Fruit fly (Drosophila melanogaster) whole organism, embryonic: Measurements from ENCODE around the gene XRCC1.

ENCODE experiments used
- Bdp1 ChIP-seq: fragments of 200-800 bp; sonication (Bioruptor generic); optimal IDR thresholded peaks from 3 replicates; lab custom pipeline; 2016; ENCODE audit warnings: missing biosample characterization, missing genetic modification characterization
- CG10979 ChIP-seq: fragments of 200-800 bp; sonication (Bioruptor generic); optimal IDR thresholded peaks from 2 replicates; lab custom pipeline; 2018; ENCODE audit warnings: missing biosample characterization, mild to moderate bottlenecking, missing genetic modification characterization, moderate library complexity
- CG12942 ChIP-seq: fragments of 200-800 bp; sonication (Bioruptor generic); optimal IDR thresholded peaks from 3 replicates; lab custom pipeline; 2016; ENCODE audit warnings: missing biosample characterization, missing genetic modification characterization
- CG1647 ChIP-seq: fragments of 200-800 bp; sonication (Bioruptor generic); optimal IDR thresholded peaks from 3 replicates; lab custom pipeline; 2016; ENCODE audit warnings: missing biosample characterization, missing genetic modification characterization
- CG16815 ChIP-seq: fragments of 200-800 bp; sonication (Bioruptor generic); optimal IDR thresholded peaks from 3 replicates; lab custom pipeline; 2017; ENCODE audit warnings: missing biosample characterization, mild to moderate bottlenecking, missing genetic modification characterization
- CG17612 ChIP-seq: fragments of 200-800 bp; sonication (Bioruptor generic); IDR thresholded peaks from 2 replicates; pipeline ENCODE4 v1.3.6; 2022; ENCODE audit warnings: missing biosample characterization, missing genetic modification characterization
- CG1792 ChIP-seq: fragments of 200-800 bp; sonication (Bioruptor generic); optimal IDR thresholded peaks from 2 replicates; lab custom pipeline; 2016; ENCODE audit warnings: missing biosample characterization, missing genetic modification characterization
- CG2116 ChIP-seq: fragments of 200-800 bp; sonication (Bioruptor generic); optimal IDR thresholded peaks from 3 replicates; lab custom pipeline; 2018; ENCODE audit warnings: missing biosample characterization, mild to moderate bottlenecking, missing genetic modification characterization
- CG2129 ChIP-seq: fragments of 200-800 bp; sonication (Bioruptor generic); IDR thresholded peaks from 2 replicates; pipeline ENCODE4 v1.3.6; 2022; ENCODE audit warnings: missing biosample characterization, missing genetic modification characterization; ENCODE audit not compliant: partially characterized antibody
- CG31441 ChIP-seq: fragments of 200-800 bp; sonication (Bioruptor generic); IDR thresholded peaks from 2 replicates; pipeline ENCODE4 v1.3.6; 2022; ENCODE audit warnings: missing biosample characterization, missing genetic modification characterization
- CG4282 ChIP-seq: fragments of 200-800 bp; sonication (Bioruptor generic); optimal IDR thresholded peaks from 2 replicates; lab custom pipeline; 2016; ENCODE audit warnings: missing biosample characterization, missing genetic modification characterization
- CG6654 ChIP-seq: fragments of 200-800 bp; sonication (Bioruptor generic); optimal IDR thresholded peaks from 2 replicates; lab custom pipeline; 2017; ENCODE audit warnings: missing biosample characterization, mild to moderate bottlenecking, missing genetic modification characterization
- CG6791 ChIP-seq: fragments of 200-800 bp; sonication (Bioruptor generic); IDR thresholded peaks from 3 replicates; pipeline ENCODE4 v1.3.6; 2022; ENCODE audit warnings: missing biosample characterization, missing genetic modification characterization; ENCODE audit not compliant: partially characterized antibody
- CG8765 ChIP-seq: fragments of 200-800 bp; sonication (Bioruptor generic); IDR thresholded peaks from 2 replicates; pipeline ENCODE4 v1.3.6; 2022; ENCODE audit warnings: missing biosample characterization, missing genetic modification characterization
- CG9797 ChIP-seq: fragments of 200-800 bp; sonication (Bioruptor generic); optimal IDR thresholded peaks from 3 replicates; lab custom pipeline; 2018; ENCODE audit warnings: missing biosample characterization, mild to moderate bottlenecking, missing genetic modification characterization
- Chrac-16 ChIP-seq: fragments of 200-800 bp; sonication (Bioruptor generic); optimal IDR thresholded peaks from 3 replicates; lab custom pipeline; 2016; ENCODE audit warnings: missing biosample characterization, missing genetic modification characterization
- D ChIP-seq, 2 experiments: fragments of 200-800 bp in 1 of 2; fragments of >200 bp in 1 of 2; sonication (Bioruptor generic) in 1 of 2; optimal IDR thresholded peaks; 2 replicates in 1 of 2; 3 replicates in 1 of 2; lab custom pipeline; 2017; ENCODE audit warnings: mild to moderate bottlenecking in 1 of 2, missing biosample characterization in 1 of 2, missing genetic modification characterization in 1 of 2, missing genetic modification reagents in 1 of 2
- Dek ChIP-seq: fragments of 200-800 bp; sonication (Bioruptor generic); optimal IDR thresholded peaks from 3 replicates; lab custom pipeline; 2019; ENCODE audit warnings: missing biosample characterization, mild to moderate bottlenecking, missing genetic modification characterization, moderate library complexity
- Dref ChIP-seq: fragments of 200-800 bp; sonication (Bioruptor generic); IDR thresholded peaks from 2 replicates; pipeline ENCODE4 v1.3.6; 2022; ENCODE audit warnings: missing biosample characterization, missing genetic modification characterization
- Gug ChIP-seq: fragments of 200-800 bp; sonication (Bioruptor generic); IDR thresholded peaks from 4 replicates; pipeline ENCODE4 v1.3.6; 2022; ENCODE audit warnings: missing biosample characterization, missing genetic modification characterization
- Hr39 ChIP-seq: fragments of >200 bp; optimal IDR thresholded peaks from 2 replicates; lab custom pipeline; 2017
- Max ChIP-seq: fragments of 200-800 bp; sonication (Bioruptor generic); optimal IDR thresholded peaks from 2 replicates; lab custom pipeline; 2016; ENCODE audit warnings: missing biosample characterization, mild to moderate bottlenecking, missing genetic modification characterization
- PHDP ChIP-seq: fragments of 200-800 bp; sonication (Bioruptor generic); optimal IDR thresholded peaks from 3 replicates; lab custom pipeline; 2018; ENCODE audit warnings: missing biosample characterization, mild to moderate bottlenecking, missing genetic modification characterization, moderate library complexity
- Sry-β ChIP-seq: fragments of 200-800 bp; sonication (Bioruptor generic); optimal IDR thresholded peaks from 2 replicates; lab custom pipeline; 2018; ENCODE audit warnings: missing biosample characterization, mild to moderate bottlenecking, missing genetic modification characterization, moderate library complexity
- Stat92E ChIP-seq, 3 experiments: fragments of >200 bp in 2 of 3; fragments of 200-800 bp in 1 of 3; sonication (Bioruptor generic) in 1 of 3; optimal IDR thresholded peaks; 2 replicates each; lab custom pipeline; 2017 to 2019; ENCODE audit warnings: missing biosample characterization in 3 of 3, missing genetic modification characterization in 3 of 3, mild to moderate bottlenecking in 1 of 3, moderate library complexity in 1 of 3
- YL-1 ChIP-seq: fragments of 200-800 bp; sonication (Bioruptor generic); optimal IDR thresholded peaks from 3 replicates; lab custom pipeline; 2017; ENCODE audit warnings: missing biosample characterization, mild to moderate bottlenecking, missing genetic modification characterization
- aop ChIP-seq: fragments of 200-800 bp; sonication (Bioruptor generic); IDR thresholded peaks from 2 replicates; pipeline ENCODE4 v1.3.6; 2022; ENCODE audit warnings: missing biosample characterization, missing genetic modification characterization
- br ChIP-seq: fragments of >200 bp; optimal IDR thresholded peaks from 2 replicates; lab custom pipeline; 2017
- cad ChIP-seq: fragments of >200 bp; optimal IDR thresholded peaks from 2 replicates; lab custom pipeline; 2017; ENCODE audit warnings: missing biosample characterization, missing genetic modification characterization
- chm ChIP-seq: fragments of 200-800 bp; sonication (Bioruptor generic); IDR thresholded peaks from 2 replicates; pipeline ENCODE4 v1.3.6; 2022; ENCODE audit warnings: missing biosample characterization, missing genetic modification characterization
- ci ChIP-seq: fragments of 200-800 bp; sonication (Bioruptor generic); IDR thresholded peaks from 3 replicates; pipeline ENCODE4 v1.3.6; 2022; ENCODE audit warnings: missing biosample characterization, missing genetic modification characterization
- dysf ChIP-seq: fragments of 200-800 bp; sonication (Bioruptor generic); IDR thresholded peaks from 3 replicates; pipeline ENCODE4 v1.3.6; 2022; ENCODE audit warnings: missing biosample characterization, missing genetic modification characterization
- ems ChIP-seq: fragments of 200-800 bp; sonication (Bioruptor generic); optimal IDR thresholded peaks from 3 replicates; lab custom pipeline; 2016; ENCODE audit warnings: missing biosample characterization, missing genetic modification characterization
- fd96Cb ChIP-seq: fragments of 200-800 bp; sonication (Bioruptor generic); optimal IDR thresholded peaks from 2 replicates; lab custom pipeline; 2018; ENCODE audit warnings: missing biosample characterization, mild to moderate bottlenecking, missing genetic modification characterization, moderate library complexity
- fu2 ChIP-seq: fragments of 200-800 bp; sonication (Bioruptor generic); optimal IDR thresholded peaks from 2 replicates; lab custom pipeline; 2016; ENCODE audit warnings: missing biosample characterization, missing genetic modification characterization
- grn ChIP-seq: fragments of 200-800 bp; sonication (Bioruptor generic); optimal IDR thresholded peaks from 3 replicates; lab custom pipeline; 2017; ENCODE audit warnings: missing biosample characterization, missing genetic modification characterization
- jing ChIP-seq: fragments of 200-800 bp; sonication (Bioruptor generic); optimal IDR thresholded peaks from 2 replicates; lab custom pipeline; 2018; ENCODE audit warnings: missing biosample characterization, mild to moderate bottlenecking, missing genetic modification characterization
- jumu ChIP-seq: fragments of 200-800 bp; sonication (Bioruptor generic); optimal IDR thresholded peaks from 3 replicates; lab custom pipeline; 2016; ENCODE audit warnings: missing biosample characterization, missing genetic modification characterization
- klu ChIP-seq: fragments of 200-800 bp; sonication (Bioruptor generic); IDR thresholded peaks from 2 replicates; pipeline ENCODE4 v1.3.6; 2022; ENCODE audit warnings: missing biosample characterization, missing genetic modification characterization
- nerfin-1 ChIP-seq: fragments of 200-800 bp; sonication (Bioruptor generic); optimal IDR thresholded peaks from 3 replicates; lab custom pipeline; 2019; ENCODE audit warnings: missing biosample characterization, mild to moderate bottlenecking, missing genetic modification characterization, moderate library complexity
- pros ChIP-seq: fragments of 200-800 bp; sonication (Bioruptor generic); optimal IDR thresholded peaks from 3 replicates; lab custom pipeline; 2019; ENCODE audit warnings: missing biosample characterization, mild to moderate bottlenecking, missing genetic modification characterization, moderate library complexity
- pum ChIP-seq: fragments of 200-800 bp; sonication (Bioruptor generic); optimal IDR thresholded peaks from 2 replicates; lab custom pipeline; 2016; ENCODE audit warnings: missing biosample characterization, missing genetic modification characterization
- repo ChIP-seq: fragments of 200-800 bp; sonication (Bioruptor generic); optimal IDR thresholded peaks from 2 replicates; lab custom pipeline; 2016; ENCODE audit warnings: missing biosample characterization, missing genetic modification characterization
- sc ChIP-seq, 3 experiments: fragments of >200 bp in 2 of 3; fragments of 200-800 bp in 1 of 3; sonication (Bioruptor generic) in 1 of 3; optimal IDR thresholded peaks; 2 replicates in 2 of 3; 3 replicates in 1 of 3; lab custom pipeline; 2017; ENCODE audit warnings: mild to moderate bottlenecking in 1 of 3, missing biosample characterization in 1 of 3, missing genetic modification characterization in 1 of 3, missing genetic modification reagents in 1 of 3
- shn ChIP-seq: fragments of 200-800 bp; sonication (Bioruptor generic); optimal IDR thresholded peaks from 3 replicates; lab custom pipeline; 2016; ENCODE audit warnings: missing biosample characterization, missing genetic modification characterization
- sisA ChIP-seq: fragments of 200-800 bp; sonication (Bioruptor generic); IDR thresholded peaks from 2 replicates; pipeline ENCODE4 v1.3.6; 2022; ENCODE audit warnings: missing biosample characterization, missing genetic modification characterization
- so ChIP-seq: fragments of 200-800 bp; sonication (Bioruptor generic); IDR thresholded peaks from 3 replicates; pipeline ENCODE4 v1.3.6; 2022; ENCODE audit warnings: missing biosample characterization, missing genetic modification characterization
- tin ChIP-seq: fragments of 200-800 bp; sonication (Bioruptor generic); optimal IDR thresholded peaks from 3 replicates; lab custom pipeline; 2016; ENCODE audit warnings: missing biosample characterization, missing genetic modification characterization
- tup ChIP-seq: fragments of 200-800 bp; sonication (Bioruptor generic); optimal IDR thresholded peaks from 2 replicates; lab custom pipeline; 2016; ENCODE audit warnings: missing biosample characterization, mild to moderate bottlenecking, missing genetic modification characterization, moderate library complexity
- unpg ChIP-seq: fragments of 200-800 bp; sonication (Bioruptor generic); optimal IDR thresholded peaks from 3 replicates; lab custom pipeline; 2018; ENCODE audit warnings: missing biosample characterization, mild to moderate bottlenecking, missing genetic modification characterization, moderate library complexity

The XRCC1 gene

dm6 chrX:5329266-5329898, at the start of gene XRCC1, which contains the start of gene CG3309 (continued):
- TF ChIP-seq so (GFP tag; lab: Robert Waterston, UW) (no peak), Hr39 (lab: Kevin White, UChicago) (no peak), CG4282 (GFP tag; lab: Kevin White, UChicago) (no peak), grn (GFP tag; lab: Kevin White, UChicago) (no peak), CG10979 (tag; lab: Kevin White, UChicago) (peak; percentile 41), D (optimal IDR thresholded peaks at IDR 0.05; lab: Kevin White, UChicago) (no peak), D (GFP tag; optimal IDR thresholded peaks at IDR 0.05; lab: Kevin White, UChicago) (peak; percentile 8), shn (no peak), tup (GFP tag; lab: Kevin White, UChicago) (no peak), CG16815 (peak; percentile 23), Stat92E (GFP tag; optimal IDR thresholded peaks at IDR 0.05; lab: Kevin White, UChicago) (no peak), CG31441 (GFP tag; lab: Robert Waterston, UW) (peak; percentile 94), dysf (GFP tag; lab: Robert Waterston, UW) (peak; percentile 64; the same call in 2 of the 3 replicates), chm (GFP tag; lab: Robert Waterston, UW) (no peak), CG1647 (GFP tag; lab: Kevin White, UChicago) (no peak), Gug (GFP tag; lab: Robert Waterston, UW) (peak; percentile 59; the same call in 2 of the 4 replicates), repo (GFP tag; lab: Kevin White, UChicago) (no peak), CG12942 (GFP tag; lab: Kevin White, UChicago) (peak; percentile 31), CG1792 (no peak), Bdp1 (GFP tag; lab: Kevin White, UChicago) (no peak), CG6791 (peak; percentile 84), CG17612 (GFP tag; lab: Robert Waterston, UW) (no peak), PHDP (tag; lab: Kevin White, UChicago) (peak; percentile 39), pros (GFP tag; lab: Kevin White, UChicago) (no peak), Max (GFP tag; lab: Kevin White, UChicago) (peak; percentile 4), cad (GFP tag; lab: Kevin White, UChicago) (no peak), Sry-β (GFP tag; lab: Kevin White, UChicago) (peak; percentile 98), aop (GFP tag; lab: Robert Waterston, UW) (no peak), Chrac-16 (GFP tag; lab: Kevin White, UChicago) (peak; percentile 13), CG6654 (GFP tag; lab: Kevin White, UChicago) (no peak), CG9797 (GFP tag; lab: Kevin White, UChicago) (no peak), CG8765 (GFP tag; lab: Robert Waterston, UW) (peak; percentile 51), ems (GFP tag; lab: Kevin White, UChicago) (no peak), CG2116 (GFP tag; lab: Kevin White, UChicago) (peak; percentile 24), fu2 (no peak), pum (GFP tag; lab: Kevin White, UChicago) (no peak), klu (GFP tag; lab: Robert Waterston, UW) (peak; percentile 51; the same call in 1 of the 2 replicates), ci (GFP tag; lab: Robert Waterston, UW) (peak; percentile 57; the same call in 2 of the 3 replicates), jing (GFP tag; lab: Kevin White, UChicago) (no peak), nerfin-1 (no peak), sc (optimal IDR thresholded peaks at IDR 0.05; lab: Kevin White, UChicago) (no peak), sc (GFP tag; optimal IDR thresholded peaks at IDR 0.05; lab: Kevin White, UChicago) (no peak), Dek (tag; lab: Kevin White, UChicago) (peak; percentile 22), sisA (peak; percentile 67), br (lab: Kevin White, UChicago) (no peak), YL-1 (GFP tag; lab: Kevin White, UChicago) (peak; percentile 22), unpg (GFP tag; lab: Kevin White, UChicago) (peak; percentile 47), tin (GFP tag; lab: Kevin White, UChicago) (peak; percentile 17), CG2129 (GFP tag; lab: Robert Waterston, UW) (peak; percentile 78), Dref (0 out of 2 replicates have a peak, but pooled peaks have one; percentile 30), fd96Cb (peak; percentile 23), jumu (GFP tag; lab: Kevin White, UChicago) (no peak)
